Fruit fly (Drosophila melanogaster) whole organism, embryonic: Measurements from ENCODE around the gene CG46397.
A peak's percentile ranks its signal among the peaks of the same experiment; 100 is the strongest.

Source experiments
- Adf1 ChIP-seq: fragments of 200-800 bp; sonication (Bioruptor generic); IDR thresholded peaks from 2 replicates; pipeline ENCODE4 v1.3.6; 2022; ENCODE audit warnings: missing biosample characterization, missing genetic modification characterization
- BEAF-32 ChIP-seq: fragments of 200-800 bp; sonication (Bioruptor generic); optimal IDR thresholded peaks from 3 replicates; lab custom pipeline; 2017; ENCODE audit warnings: missing biosample characterization, missing genetic modification characterization, mild to moderate bottlenecking, moderate library complexity, missing genetic modification reagents
- CG10979 ChIP-seq: fragments of 200-800 bp; sonication (Bioruptor generic); optimal IDR thresholded peaks from 2 replicates; lab custom pipeline; 2018; ENCODE audit warnings: missing biosample characterization, mild to moderate bottlenecking, missing genetic modification characterization, moderate library complexity
- CG11723 ChIP-seq: fragments of 200-800 bp; sonication (Bioruptor generic); optimal IDR thresholded peaks from 2 replicates; lab custom pipeline; 2017; ENCODE audit warnings: missing biosample characterization, mild to moderate bottlenecking, missing genetic modification characterization
- CG14014 ChIP-seq: fragments of 200-800 bp; sonication (Bioruptor generic); IDR thresholded peaks from 2 replicates; pipeline ENCODE4 v1.3.6; 2022; ENCODE audit warnings: missing biosample characterization, missing genetic modification characterization
- CG15479 ChIP-seq: fragments of 200-800 bp; sonication (Bioruptor generic); optimal IDR thresholded peaks from 3 replicates; lab custom pipeline; 2019; ENCODE audit warnings: missing biosample characterization, mild to moderate bottlenecking, missing genetic modification characterization, moderate library complexity
- CG16813 ChIP-seq: fragments of 200-800 bp; sonication (Bioruptor generic); IDR thresholded peaks from 3 replicates; pipeline ENCODE4 v1.3.6; 2022; ENCODE audit warnings: missing biosample characterization, missing genetic modification characterization; ENCODE audit not compliant: partially characterized antibody
- CG17912 ChIP-seq: fragments of 200-800 bp; sonication (Bioruptor generic); optimal IDR thresholded peaks from 2 replicates; lab custom pipeline; 2018; ENCODE audit warnings: missing biosample characterization, mild to moderate bottlenecking, missing genetic modification characterization
- CG2129 ChIP-seq: fragments of 200-800 bp; sonication (Bioruptor generic); IDR thresholded peaks from 2 replicates; pipeline ENCODE4 v1.3.6; 2022; ENCODE audit warnings: missing biosample characterization, missing genetic modification characterization; ENCODE audit not compliant: partially characterized antibody
- CG2202 ChIP-seq: fragments of 200-800 bp; sonication (Bioruptor generic); optimal IDR thresholded peaks from 2 replicates; lab custom pipeline; 2018; ENCODE audit warnings: missing biosample characterization, mild to moderate bottlenecking, missing genetic modification characterization
- CG3065 ChIP-seq: fragments of 200-800 bp; sonication (Bioruptor generic); optimal IDR thresholded peaks from 2 replicates; lab custom pipeline; 2016; ENCODE audit warnings: missing biosample characterization, missing genetic modification characterization
- CG4820 ChIP-seq: fragments of 200-800 bp; sonication (Bioruptor generic); optimal IDR thresholded peaks from 3 replicates; lab custom pipeline; 2016; ENCODE audit warnings: missing biosample characterization, missing genetic modification characterization
- CG6683 ChIP-seq: fragments of 200-800 bp; sonication (Bioruptor generic); optimal IDR thresholded peaks from 2 replicates; lab custom pipeline; 2017; ENCODE audit warnings: missing biosample characterization, mild to moderate bottlenecking, missing genetic modification characterization, missing genetic modification reagents
- CG6689 ChIP-seq: fragments of 200-800 bp; sonication (Bioruptor generic); IDR thresholded peaks from 2 replicates; pipeline ENCODE4 v1.3.6; 2022; ENCODE audit warnings: missing biosample characterization, missing genetic modification characterization
- CG6791 ChIP-seq: fragments of 200-800 bp; sonication (Bioruptor generic); IDR thresholded peaks from 3 replicates; pipeline ENCODE4 v1.3.6; 2022; ENCODE audit warnings: missing biosample characterization, missing genetic modification characterization; ENCODE audit not compliant: partially characterized antibody
- CG6854 ChIP-seq: fragments of 200-800 bp; sonication (Bioruptor generic); optimal IDR thresholded peaks from 3 replicates; lab custom pipeline; 2017; ENCODE audit warnings: missing biosample characterization, mild to moderate bottlenecking, missing genetic modification characterization
- CG7271 ChIP-seq: fragments of 200-800 bp; sonication (Bioruptor generic); optimal IDR thresholded peaks from 2 replicates; lab custom pipeline; 2018; ENCODE audit warnings: missing biosample characterization, mild to moderate bottlenecking, missing genetic modification characterization, moderate library complexity
- CG8944 ChIP-seq: fragments of 200-800 bp; sonication (Bioruptor generic); optimal IDR thresholded peaks from 3 replicates; lab custom pipeline; 2016; ENCODE audit warnings: missing biosample characterization, missing genetic modification characterization
- CG9215 ChIP-seq: fragments of 200-800 bp; sonication (Bioruptor generic); IDR thresholded peaks from 2 replicates; pipeline ENCODE4 v1.3.6; 2022; ENCODE audit warnings: missing biosample characterization, missing genetic modification characterization
- CG9817 ChIP-seq: fragments of 200-800 bp; sonication (Bioruptor generic); optimal IDR thresholded peaks from 2 replicates; lab custom pipeline; 2018; ENCODE audit warnings: missing biosample characterization, mild to moderate bottlenecking, missing genetic modification characterization, moderate library complexity
- Gug ChIP-seq: fragments of 200-800 bp; sonication (Bioruptor generic); IDR thresholded peaks from 4 replicates; pipeline ENCODE4 v1.3.6; 2022; ENCODE audit warnings: missing biosample characterization, missing genetic modification characterization
- HHEX ChIP-seq: fragments of 200-800 bp; sonication (Bioruptor generic); optimal IDR thresholded peaks from 3 replicates; lab custom pipeline; 2017; ENCODE audit warnings: missing biosample characterization, mild to moderate bottlenecking, missing genetic modification characterization, missing genetic modification reagents
- HLH54F ChIP-seq: fragments of 200-800 bp; sonication (Bioruptor generic); optimal IDR thresholded peaks from 3 replicates; lab custom pipeline; 2016; ENCODE audit warnings: missing biosample characterization, missing genetic modification characterization
- Max ChIP-seq: fragments of 200-800 bp; sonication (Bioruptor generic); optimal IDR thresholded peaks from 2 replicates; lab custom pipeline; 2016; ENCODE audit warnings: missing biosample characterization, mild to moderate bottlenecking, missing genetic modification characterization
- Mrtf ChIP-seq: fragments of 200-800 bp; sonication (Bioruptor generic); IDR thresholded peaks from 3 replicates; pipeline ENCODE4 v1.3.6; 2022; ENCODE audit warnings: missing biosample characterization, missing genetic modification characterization
- Oli ChIP-seq: fragments of 200-800 bp; sonication (Bioruptor generic); optimal IDR thresholded peaks from 2 replicates; lab custom pipeline; 2018; ENCODE audit warnings: missing biosample characterization, mild to moderate bottlenecking, missing genetic modification characterization, moderate library complexity
- Optix ChIP-seq: fragments of 200-800 bp; sonication (Bioruptor generic); IDR thresholded peaks from 3 replicates; pipeline ENCODE4 v1.3.6; 2022; ENCODE audit warnings: missing biosample characterization, missing genetic modification characterization
- Ptx1 ChIP-seq: fragments of 200-800 bp; sonication (Bioruptor generic); IDR thresholded peaks from 2 replicates; pipeline ENCODE4 v1.3.6; 2022; ENCODE audit warnings: missing biosample characterization, missing genetic modification characterization
- Rx ChIP-seq: fragments of 200-800 bp; sonication (Bioruptor generic); IDR thresholded peaks from 2 replicates; pipeline ENCODE4 v1.3.6; 2022; ENCODE audit warnings: missing biosample characterization, missing genetic modification characterization
- ac ChIP-seq: fragments of 200-800 bp; sonication (Bioruptor generic); optimal IDR thresholded peaks from 3 replicates; lab custom pipeline; 2017; ENCODE audit warnings: missing biosample characterization, mild to moderate bottlenecking, missing genetic modification characterization
- bbx ChIP-seq: fragments of 200-800 bp; sonication (Bioruptor generic); IDR thresholded peaks from 2 replicates; pipeline ENCODE4 v1.3.6; 2022; ENCODE audit warnings: missing biosample characterization, missing genetic modification characterization; ENCODE audit not compliant: partially characterized antibody
- cad ChIP-seq: fragments of >200 bp; optimal IDR thresholded peaks from 2 replicates; lab custom pipeline; 2017; ENCODE audit warnings: missing biosample characterization, missing genetic modification characterization
- crc ChIP-seq: fragments of 200-800 bp; sonication (Bioruptor generic); optimal IDR thresholded peaks from 2 replicates; lab custom pipeline; 2016; ENCODE audit warnings: missing biosample characterization, missing genetic modification characterization
- gcm2 ChIP-seq: fragments of 200-800 bp; sonication (Bioruptor generic); optimal IDR thresholded peaks from 2 replicates; lab custom pipeline; 2016; ENCODE audit warnings: missing biosample characterization, missing genetic modification characterization
- gem ChIP-seq: fragments of 200-800 bp; sonication (Bioruptor generic); optimal IDR thresholded peaks from 2 replicates; lab custom pipeline; 2019; ENCODE audit warnings: missing biosample characterization, mild to moderate bottlenecking, missing genetic modification characterization, moderate library complexity
- ham ChIP-seq: fragments of 200-800 bp; sonication (Bioruptor generic); IDR thresholded peaks from 2 replicates; pipeline ENCODE4 v1.3.6; 2022; ENCODE audit warnings: missing biosample characterization, missing genetic modification characterization
- knrl ChIP-seq: fragments of 200-800 bp; sonication (Bioruptor generic); IDR thresholded peaks from 3 replicates; pipeline ENCODE4 v1.3.6; 2022; ENCODE audit warnings: missing biosample characterization, missing genetic modification characterization; ENCODE audit not compliant: partially characterized antibody
- lov ChIP-seq, 2 experiments: fragments of 200-800 bp in 1 of 2; fragments of >200 bp in 1 of 2; sonication (Bioruptor generic) in 1 of 2; IDR thresholded peaks in 1 of 2; optimal IDR thresholded peaks in 1 of 2; 2 replicates in 1 of 2; 3 replicates in 1 of 2; pipeline versions ENCODE4 v1.3.6 to Lab custom; 2017 to 2022; ENCODE audit warnings: missing biosample characterization in 1 of 2, missing genetic modification characterization in 1 of 2
- mld ChIP-seq: fragments of 200-800 bp; sonication (Bioruptor generic); IDR thresholded peaks from 3 replicates; pipeline ENCODE4 v1.3.6; 2022; ENCODE audit warnings: missing biosample characterization, missing genetic modification characterization; ENCODE audit not compliant: partially characterized antibody
- phol ChIP-seq: fragments of 200-800 bp; sonication (Bioruptor generic); optimal IDR thresholded peaks from 3 replicates; lab custom pipeline; 2018; ENCODE audit warnings: missing biosample characterization, mild to moderate bottlenecking, missing genetic modification characterization, moderate library complexity
- ssp ChIP-seq: fragments of 200-800 bp; sonication (Bioruptor generic); IDR thresholded peaks from 2 replicates; pipeline ENCODE4 v1.3.6; 2022; ENCODE audit warnings: missing biosample characterization, missing genetic modification characterization
- stc ChIP-seq: fragments of 200-800 bp; sonication (Bioruptor generic); IDR thresholded peaks from 2 replicates; pipeline ENCODE4 v1.3.6; 2022; ENCODE audit warnings: missing biosample characterization, missing genetic modification characterization
- stwl ChIP-seq: fragments of 200-800 bp; sonication (Bioruptor generic); optimal IDR thresholded peaks from 3 replicates; lab custom pipeline; 2018; ENCODE audit warnings: missing biosample characterization, mild to moderate bottlenecking, missing genetic modification characterization, moderate library complexity
- tgo ChIP-seq: fragments of 200-800 bp; sonication (Bioruptor generic); IDR thresholded peaks from 3 replicates; pipeline ENCODE4 v1.3.6; 2022; ENCODE audit warnings: missing biosample characterization, missing genetic modification characterization
- tin ChIP-seq: fragments of 200-800 bp; sonication (Bioruptor generic); optimal IDR thresholded peaks from 3 replicates; lab custom pipeline; 2016; ENCODE audit warnings: missing biosample characterization, missing genetic modification characterization
- vnd ChIP-seq: fragments of 200-800 bp; sonication (Bioruptor generic); IDR thresholded peaks from 3 replicates; pipeline ENCODE4 v1.3.6; 2022; ENCODE audit warnings: missing biosample characterization, missing genetic modification characterization; ENCODE audit not compliant: partially characterized antibody
- z ChIP-seq: fragments of 200-800 bp; sonication (Bioruptor generic); IDR thresholded peaks from 3 replicates; pipeline ENCODE4 v1.3.6; 2022; ENCODE audit warnings: missing biosample characterization, missing genetic modification characterization
- zfh1 ChIP-seq: fragments of 200-800 bp; sonication (Bioruptor generic); IDR thresholded peaks from 3 replicates; pipeline ENCODE4 v1.3.6; 2022; ENCODE audit warnings: missing biosample characterization, missing genetic modification characterization

Gene CG46397

DNA sequence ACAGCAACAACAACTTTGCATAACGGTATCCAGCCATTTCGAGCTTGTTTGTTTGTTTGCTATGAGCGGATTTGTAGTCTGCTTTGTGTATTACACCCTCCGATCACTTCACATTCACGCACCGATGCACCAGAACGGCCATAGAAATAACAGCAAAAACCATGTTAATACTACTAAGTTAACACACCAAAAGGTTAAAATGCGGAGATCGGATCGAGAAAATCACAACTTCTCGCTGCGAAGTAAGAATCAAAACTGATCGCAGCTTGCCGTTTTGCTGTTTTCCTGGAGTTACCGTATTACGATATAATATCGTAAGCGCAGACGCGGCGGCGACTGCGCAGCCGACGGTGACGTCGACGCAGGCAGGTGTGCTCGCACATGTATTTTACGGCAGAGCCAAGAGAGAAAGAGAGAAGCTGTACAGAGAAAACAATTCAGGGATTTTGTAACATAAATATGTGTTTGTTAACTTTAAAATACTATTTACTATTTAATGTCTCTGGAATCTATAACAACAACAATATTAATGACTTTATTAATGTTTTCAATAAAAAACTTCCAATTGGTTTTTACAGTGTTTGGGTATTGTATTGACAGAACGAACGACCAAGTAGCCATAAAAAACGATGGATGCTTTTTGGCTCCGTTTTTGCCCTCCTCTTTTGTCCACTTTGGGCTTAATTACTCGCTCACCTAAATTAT lies 37.7 kb downstream of the CG46397 start, which contains the start of gene CG13101 (continued):
- no peak for TF ChIP-seq CG16813 (GFP tag; lab: Robert Waterston, UW)
- TF ChIP-seq Oli: peak; percentile 92
- no peak for TF ChIP-seq CG17912 (GFP tag; lab: Kevin White, UChicago)
- TF ChIP-seq CG7271: peak; percentile 56
- peak; percentile 88 for TF ChIP-seq tin (GFP tag; lab: Kevin White, UChicago)
- TF ChIP-seq CG6683: peak; percentile 87
- no peak for TF ChIP-seq mld
- TF ChIP-seq z: peak; percentile 70; the same call in 2 of the 3 replicates
- TF ChIP-seq bbx: no peak
- peak; percentile 89 for TF ChIP-seq CG2202 (tag; lab: Kevin White, UChicago)
- TF ChIP-seq zfh1 (GFP tag; lab: Robert Waterston, UW): peak; percentile 94
- TF ChIP-seq ac (GFP tag; lab: Kevin White, UChicago): peak; percentile 77
- TF ChIP-seq Optix (GFP tag; lab: Robert Waterston, UW): no peak
- peak; percentile 72 for TF ChIP-seq CG3065
- peak; percentile 91 for TF ChIP-seq phol
- TF ChIP-seq CG15479 (GFP tag; lab: Kevin White, UChicago): peak; percentile 1
- peak; percentile 87 for TF ChIP-seq CG6854 (GFP tag; lab: Kevin White, UChicago)
- no peak for TF ChIP-seq knrl
- no peak for TF ChIP-seq vnd (GFP tag; lab: Robert Waterston, UW)
- peak; percentile 60 for TF ChIP-seq gcm2 (GFP tag; lab: Kevin White, UChicago)
- TF ChIP-seq Gug (GFP tag; lab: Robert Waterston, UW): peak; percentile 67; the same call in 3 of the 4 replicates
- peak; percentile 78 for TF ChIP-seq HLH54F (GFP tag; lab: Kevin White, UChicago)
- TF ChIP-seq Rx (GFP tag; lab: Robert Waterston, UW): peak; percentile 76
- peak; percentile 66 for TF ChIP-seq CG11723 (GFP tag; lab: Kevin White, UChicago)
- TF ChIP-seq ham: peak; percentile 88
- no peak for TF ChIP-seq cad (GFP tag; lab: Kevin White, UChicago)
- no peak for TF ChIP-seq lov (optimal IDR thresholded peaks at IDR 0.05; lab: Kevin White, UChicago)
- peak; percentile 85; the same call in 2 of the 3 replicates for TF ChIP-seq lov (GFP tag; IDR thresholded peaks at IDR 0.05; lab: Robert Waterston, UW)
- TF ChIP-seq stc: peak; percentile 96
- peak; percentile 63 for TF ChIP-seq crc (GFP tag; lab: Kevin White, UChicago)
- TF ChIP-seq CG2129 (GFP tag; lab: Robert Waterston, UW): no peak
- TF ChIP-seq Mrtf (GFP tag; lab: Robert Waterston, UW): peak; percentile 90; the same call in 2 of the 3 replicates
- peak; percentile 95 for TF ChIP-seq Ptx1 (GFP tag; lab: Robert Waterston, UW)
- TF ChIP-seq CG9215 (GFP tag; lab: Robert Waterston, UW): peak; percentile 87
- TF ChIP-seq Max (GFP tag; lab: Kevin White, UChicago): peak; percentile 85
- TF ChIP-seq CG6689: peak; percentile 94
- TF ChIP-seq tgo (GFP tag; lab: Robert Waterston, UW): peak; percentile 96
- peak; percentile 94 for TF ChIP-seq Adf1 (GFP tag; lab: Robert Waterston, UW)
- TF ChIP-seq CG9817 (tag; lab: Kevin White, UChicago): peak; percentile 82
- TF ChIP-seq CG6791: no peak
- TF ChIP-seq CG10979 (tag; lab: Kevin White, UChicago): peak; percentile 94
- no peak for TF ChIP-seq BEAF-32 (GFP tag; lab: Kevin White, UChicago)
- TF ChIP-seq CG4820 (GFP tag; lab: Kevin White, UChicago): peak; percentile 87
- peak; percentile 87 for TF ChIP-seq ssp
- TF ChIP-seq CG14014: peak; percentile 94
- TF ChIP-seq CG8944 (GFP tag; lab: Kevin White, UChicago): peak; percentile 66
- TF ChIP-seq HHEX (GFP tag; lab: Kevin White, UChicago): peak; percentile 89
- TF ChIP-seq gem (tag; lab: Kevin White, UChicago): peak; percentile 97
- TF ChIP-seq stwl: peak; percentile 24
